Fruit fly (Drosophila melanogaster) whole organism, embryonic: ENCODE data around the gene RpS17.

Source experiments
- Adf1 ChIP-seq: fragments of 200-800 bp; sonication (Bioruptor generic); IDR thresholded peaks from 2 replicates; pipeline ENCODE4 v1.3.6; 2022; ENCODE audit warnings: missing biosample characterization, missing genetic modification characterization
- CG12071 ChIP-seq: fragments of 200-800 bp; sonication (Bioruptor generic); optimal IDR thresholded peaks from 3 replicates; lab custom pipeline; 2018; ENCODE audit warnings: missing biosample characterization, mild to moderate bottlenecking, missing genetic modification characterization
- CG12391 ChIP-seq: fragments of 200-800 bp; sonication (Bioruptor generic); optimal IDR thresholded peaks from 3 replicates; lab custom pipeline; 2018; ENCODE audit warnings: missing biosample characterization, mild to moderate bottlenecking, missing genetic modification characterization, moderate library complexity
- CG13424 ChIP-seq: fragments of 200-800 bp; sonication (Bioruptor generic); optimal IDR thresholded peaks from 2 replicates; lab custom pipeline; 2019; ENCODE audit warnings: missing biosample characterization, mild to moderate bottlenecking, missing genetic modification characterization, moderate library complexity
- CG14710 ChIP-seq: fragments of 200-800 bp; sonication (Bioruptor generic); optimal IDR thresholded peaks from 3 replicates; lab custom pipeline; 2019; ENCODE audit warnings: missing biosample characterization, mild to moderate bottlenecking, missing genetic modification characterization, moderate library complexity
- CG17385 ChIP-seq: fragments of 200-800 bp; sonication (Bioruptor generic); optimal IDR thresholded peaks from 3 replicates; lab custom pipeline; 2018; ENCODE audit warnings: missing biosample characterization, mild to moderate bottlenecking, missing genetic modification characterization
- CG18599 ChIP-seq: fragments of 200-800 bp; sonication (Bioruptor generic); optimal IDR thresholded peaks from 3 replicates; lab custom pipeline; 2017; ENCODE audit warnings: missing biosample characterization, missing genetic modification characterization, mild to moderate bottlenecking, moderate library complexity, missing genetic modification reagents
- CG34422 ChIP-seq: fragments of 200-800 bp; sonication (Bioruptor generic); IDR thresholded peaks from 3 replicates; pipeline ENCODE4 v1.3.6; 2022; ENCODE audit warnings: missing biosample characterization, missing genetic modification characterization
- CG6175 ChIP-seq: fragments of 200-800 bp; sonication (Bioruptor generic); IDR thresholded peaks from 3 replicates; pipeline ENCODE4 v1.3.6; 2022; ENCODE audit warnings: missing biosample characterization, missing genetic modification characterization
- CG7556 ChIP-seq: fragments of 200-800 bp; sonication (Bioruptor generic); optimal IDR thresholded peaks from 2 replicates; lab custom pipeline; 2017; ENCODE audit warnings: missing biosample characterization, mild to moderate bottlenecking, missing genetic modification characterization
- CG9797 ChIP-seq: fragments of 200-800 bp; sonication (Bioruptor generic); optimal IDR thresholded peaks from 3 replicates; lab custom pipeline; 2018; ENCODE audit warnings: missing biosample characterization, mild to moderate bottlenecking, missing genetic modification characterization
- CG9876 ChIP-seq: fragments of 200-800 bp; sonication (Bioruptor generic); optimal IDR thresholded peaks from 2 replicates; lab custom pipeline; 2016; ENCODE audit warnings: missing biosample characterization, missing genetic modification characterization
- Dip2 ChIP-seq: fragments of 200-800 bp; sonication (Bioruptor generic); IDR thresholded peaks from 2 replicates; pipeline ENCODE4 v1.3.6; 2022; ENCODE audit warnings: missing biosample characterization, missing genetic modification characterization
- E2f2 ChIP-seq: fragments of 200-800 bp; sonication (Bioruptor generic); IDR thresholded peaks from 2 replicates; pipeline ENCODE4 v1.3.6; 2022; ENCODE audit warnings: missing biosample characterization, missing genetic modification characterization
- Fer2 ChIP-seq: fragments of 200-800 bp; sonication (Bioruptor generic); optimal IDR thresholded peaks from 2 replicates; lab custom pipeline; 2018; ENCODE audit warnings: missing biosample characterization, mild to moderate bottlenecking, missing genetic modification characterization, moderate library complexity
- GATAe ChIP-seq: fragments of 200-800 bp; sonication (Bioruptor generic); conservative IDR thresholded peaks from 2 replicates; pipeline ENCODE4 v1.3.6; 2022; ENCODE audit warnings: missing biosample characterization, missing genetic modification characterization
- HLH4C ChIP-seq: fragments of 200-800 bp; sonication (Bioruptor generic); IDR thresholded peaks from 3 replicates; pipeline ENCODE4 v1.3.6; 2022; ENCODE audit warnings: missing biosample characterization, missing genetic modification characterization; ENCODE audit not compliant: partially characterized antibody
- Med ChIP-seq: fragments of 200-800 bp; sonication (Bioruptor generic); peaks from one replicate; lab custom pipeline; 2016; ENCODE audit warnings: missing biosample characterization, missing genetic modification characterization, mild to moderate bottlenecking, inconsistent platforms, moderate library complexity
- PHDP ChIP-seq: fragments of 200-800 bp; sonication (Bioruptor generic); optimal IDR thresholded peaks from 3 replicates; lab custom pipeline; 2018; ENCODE audit warnings: missing biosample characterization, mild to moderate bottlenecking, missing genetic modification characterization, moderate library complexity
- Rfx ChIP-seq: fragments of 200-800 bp; sonication (Bioruptor generic); IDR thresholded peaks from 2 replicates; pipeline ENCODE4 v1.3.6; 2022; ENCODE audit warnings: missing biosample characterization, missing genetic modification characterization
- Sox102F ChIP-seq: fragments of 200-800 bp; sonication (Bioruptor generic); optimal IDR thresholded peaks from 2 replicates; lab custom pipeline; 2018; ENCODE audit warnings: missing biosample characterization, mild to moderate bottlenecking, missing genetic modification characterization, moderate library complexity
- Vsx1 ChIP-seq: fragments of 200-800 bp; sonication (Bioruptor generic); optimal IDR thresholded peaks from 2 replicates; lab custom pipeline; 2017; ENCODE audit warnings: missing biosample characterization, mild to moderate bottlenecking, missing genetic modification characterization, missing genetic modification reagents
- al ChIP-seq: fragments of 200-800 bp; sonication (Bioruptor generic); IDR thresholded peaks from 2 replicates; pipeline ENCODE4 v1.3.6; 2022; ENCODE audit warnings: missing biosample characterization, missing genetic modification characterization
- ash1 ChIP-seq: fragments of 200-800 bp; sonication (Bioruptor generic); optimal IDR thresholded peaks from 2 replicates; lab custom pipeline; 2018; ENCODE audit warnings: missing biosample characterization, mild to moderate bottlenecking, missing genetic modification characterization
- dmrt99B ChIP-seq: fragments of 200-800 bp; sonication (Bioruptor generic); optimal IDR thresholded peaks from 2 replicates; lab custom pipeline; 2018; ENCODE audit warnings: missing biosample characterization, mild to moderate bottlenecking, missing genetic modification characterization, moderate library complexity
- dysf ChIP-seq: fragments of 200-800 bp; sonication (Bioruptor generic); IDR thresholded peaks from 3 replicates; pipeline ENCODE4 v1.3.6; 2022; ENCODE audit warnings: missing biosample characterization, missing genetic modification characterization
- ewg ChIP-seq: fragments of 200-800 bp; sonication (Bioruptor generic); optimal IDR thresholded peaks from 3 replicates; lab custom pipeline; 2017; ENCODE audit warnings: mild to moderate bottlenecking, missing biosample characterization, missing genetic modification reagents, missing genetic modification characterization
- exex ChIP-seq: fragments of 200-800 bp; sonication (Bioruptor generic); optimal IDR thresholded peaks from 4 replicates; lab custom pipeline; 2018; ENCODE audit warnings: missing biosample characterization, mild to moderate bottlenecking, missing genetic modification characterization, moderate library complexity
- gem ChIP-seq: fragments of 200-800 bp; sonication (Bioruptor generic); optimal IDR thresholded peaks from 2 replicates; lab custom pipeline; 2019; ENCODE audit warnings: missing biosample characterization, mild to moderate bottlenecking, missing genetic modification characterization, moderate library complexity
- gfzf ChIP-seq: fragments of 200-800 bp; sonication (Bioruptor generic); optimal IDR thresholded peaks from 2 replicates; lab custom pipeline; 2016; ENCODE audit warnings: missing biosample characterization, mild to moderate bottlenecking, missing genetic modification characterization, moderate library complexity
- h ChIP-seq: fragments of >200 bp; optimal IDR thresholded peaks from 2 replicates; lab custom pipeline; 2017
- jigr1 ChIP-seq: fragments of 200-800 bp; sonication (Bioruptor generic); IDR thresholded peaks from 3 replicates; pipeline ENCODE4 v1.3.6; 2022; ENCODE audit warnings: missing biosample characterization, missing genetic modification characterization
- jing ChIP-seq: fragments of 200-800 bp; sonication (Bioruptor generic); optimal IDR thresholded peaks from 2 replicates; lab custom pipeline; 2018; ENCODE audit warnings: missing biosample characterization, mild to moderate bottlenecking, missing genetic modification characterization
- kni ChIP-seq: fragments of 200-800 bp; sonication (Bioruptor generic); optimal IDR thresholded peaks from 3 replicates; lab custom pipeline; 2017; ENCODE audit warnings: mild to moderate bottlenecking, missing biosample characterization, missing genetic modification reagents, missing genetic modification characterization
- mam ChIP-seq: fragments of 200-800 bp; sonication (Bioruptor generic); optimal IDR thresholded peaks from 3 replicates; lab custom pipeline; 2016; ENCODE audit warnings: missing biosample characterization, missing genetic modification characterization
- nom ChIP-seq: fragments of 200-800 bp; sonication (Bioruptor generic); optimal IDR thresholded peaks from 2 replicates; lab custom pipeline; 2017; ENCODE audit warnings: missing biosample characterization, missing genetic modification characterization, mild to moderate bottlenecking, moderate library complexity, missing genetic modification reagents
- peb ChIP-seq: fragments of 200-800 bp; sonication (Bioruptor generic); IDR thresholded peaks from 2 replicates; pipeline ENCODE4 v1.3.6; 2022; ENCODE audit warnings: missing biosample characterization, missing genetic modification characterization
- ro ChIP-seq: fragments of 200-800 bp; sonication (Bioruptor generic); IDR thresholded peaks from 2 replicates; pipeline ENCODE4 v1.3.6; 2022; ENCODE audit warnings: missing biosample characterization, missing genetic modification characterization
- sens ChIP-seq: fragments of 200-800 bp; sonication (Bioruptor generic); peaks from one replicate; lab custom pipeline; 2016; ENCODE audit warnings: missing biosample characterization, missing genetic modification characterization
- sens-2 ChIP-seq: fragments of 200-800 bp; sonication (Bioruptor generic); IDR thresholded peaks from 2 replicates; pipeline ENCODE4 v1.3.6; 2022; ENCODE audit warnings: missing biosample characterization, missing genetic modification characterization
- slbo ChIP-seq: fragments of 200-800 bp; sonication (Bioruptor generic); IDR thresholded peaks from 2 replicates; pipeline ENCODE4 v1.3.6; 2022; ENCODE audit warnings: missing biosample characterization, missing genetic modification characterization
- sr ChIP-seq: fragments of 200-800 bp; sonication (Bioruptor generic); IDR thresholded peaks from 3 replicates; pipeline ENCODE4 v1.3.6; 2022; ENCODE audit warnings: missing biosample characterization, missing genetic modification characterization
- stwl ChIP-seq: fragments of 200-800 bp; sonication (Bioruptor generic); optimal IDR thresholded peaks from 3 replicates; lab custom pipeline; 2018; ENCODE audit warnings: missing biosample characterization, mild to moderate bottlenecking, missing genetic modification characterization, moderate library complexity
- vvl ChIP-seq: fragments of 200-800 bp; sonication (Bioruptor generic); IDR thresholded peaks from 2 replicates; pipeline ENCODE4 v1.3.6; 2022; ENCODE audit warnings: missing biosample characterization, missing genetic modification characterization

Gene RpS17

DNA sequence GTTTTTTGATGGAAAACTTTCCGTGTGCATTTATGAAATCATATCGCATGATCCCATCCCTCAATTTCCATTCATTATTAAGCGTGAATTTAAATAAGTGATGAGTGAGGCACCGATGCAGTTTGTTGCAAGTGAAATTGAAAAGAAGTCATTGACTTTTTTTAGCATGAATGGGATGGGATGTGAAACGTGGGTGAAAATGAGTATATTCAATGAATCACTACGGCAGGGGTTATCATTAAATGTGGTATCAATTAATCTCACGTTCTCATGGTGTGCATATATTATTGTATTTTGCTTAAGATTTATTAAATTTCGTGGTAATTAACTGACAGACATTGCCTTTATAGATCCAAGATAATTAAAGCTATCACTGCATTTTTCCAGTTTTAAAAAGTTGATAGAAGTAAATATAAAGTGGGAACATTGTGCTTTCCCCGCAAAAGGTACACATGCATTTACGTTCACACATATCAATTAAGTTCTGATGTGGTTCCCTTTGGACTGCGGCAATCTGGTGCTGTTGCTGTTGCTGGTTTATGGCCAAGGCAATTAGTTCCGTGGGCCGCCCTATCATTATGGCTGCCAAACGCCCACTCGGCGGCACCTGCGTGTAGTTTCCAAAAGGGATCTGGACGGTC lies 38.2 kb downstream of the RpS17 start:
- TF ChIP-seq Dip2 (GFP tag; lab: Robert Waterston, UW) (no peak), CG7556 (GFP tag; lab: Kevin White, UChicago) (no peak), ro (GFP tag; lab: Robert Waterston, UW) (no peak), sens (peak; percentile 62), Fer2 (tag; lab: Kevin White, UChicago) (no peak), exex (tag; lab: Kevin White, UChicago) (peak; percentile 19), CG13424 (tag; lab: Kevin White, UChicago) (no peak)
- TF ChIP-seq, all 482 proteins: peak for 2

DNA sequence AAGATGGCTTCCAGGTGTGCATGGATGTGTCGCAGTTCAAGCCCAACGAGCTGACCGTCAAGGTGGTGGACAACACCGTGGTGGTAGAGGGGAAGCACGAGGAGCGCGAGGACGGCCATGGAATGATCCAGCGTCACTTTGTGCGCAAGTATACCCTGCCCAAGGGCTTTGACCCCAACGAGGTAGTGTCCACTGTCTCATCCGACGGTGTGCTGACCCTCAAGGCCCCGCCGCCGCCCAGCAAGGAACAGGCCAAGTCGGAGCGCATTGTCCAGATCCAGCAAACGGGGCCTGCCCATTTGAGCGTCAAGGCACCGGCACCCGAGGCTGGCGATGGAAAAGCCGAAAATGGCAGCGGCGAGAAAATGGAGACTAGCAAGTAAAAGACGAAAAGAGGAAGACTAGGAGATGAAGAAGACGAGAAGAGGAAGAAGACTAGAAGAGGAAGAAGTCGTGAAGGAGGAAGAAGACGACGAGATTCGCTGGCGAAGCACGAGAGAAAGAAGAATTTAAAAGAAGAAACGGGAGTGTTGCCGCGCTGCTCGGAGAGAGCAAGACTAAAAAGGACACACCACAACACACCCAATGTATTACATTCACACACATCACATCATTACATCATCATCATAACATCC lies 45.1 kb downstream of the RpS17 start:
- TF ChIP-seq mam (GFP tag; lab: Kevin White, UChicago) (no peak), slbo (GFP tag; lab: Robert Waterston, UW) (0 out of 2 replicates have a peak, but pooled peaks have one; percentile 16), CG9876 (GFP tag; lab: Kevin White, UChicago) (no peak), Med (peak; percentile 44), vvl (GFP tag; lab: Robert Waterston, UW) (0 out of 2 replicates have a peak, but pooled peaks have one; percentile 9), Vsx1 (GFP tag; lab: Kevin White, UChicago) (no peak), CG34422 (GFP tag; lab: Robert Waterston, UW) (no peak), kni (peak; percentile 53), CG17385 (GFP tag; lab: Kevin White, UChicago) (peak; percentile 59)

DNA sequence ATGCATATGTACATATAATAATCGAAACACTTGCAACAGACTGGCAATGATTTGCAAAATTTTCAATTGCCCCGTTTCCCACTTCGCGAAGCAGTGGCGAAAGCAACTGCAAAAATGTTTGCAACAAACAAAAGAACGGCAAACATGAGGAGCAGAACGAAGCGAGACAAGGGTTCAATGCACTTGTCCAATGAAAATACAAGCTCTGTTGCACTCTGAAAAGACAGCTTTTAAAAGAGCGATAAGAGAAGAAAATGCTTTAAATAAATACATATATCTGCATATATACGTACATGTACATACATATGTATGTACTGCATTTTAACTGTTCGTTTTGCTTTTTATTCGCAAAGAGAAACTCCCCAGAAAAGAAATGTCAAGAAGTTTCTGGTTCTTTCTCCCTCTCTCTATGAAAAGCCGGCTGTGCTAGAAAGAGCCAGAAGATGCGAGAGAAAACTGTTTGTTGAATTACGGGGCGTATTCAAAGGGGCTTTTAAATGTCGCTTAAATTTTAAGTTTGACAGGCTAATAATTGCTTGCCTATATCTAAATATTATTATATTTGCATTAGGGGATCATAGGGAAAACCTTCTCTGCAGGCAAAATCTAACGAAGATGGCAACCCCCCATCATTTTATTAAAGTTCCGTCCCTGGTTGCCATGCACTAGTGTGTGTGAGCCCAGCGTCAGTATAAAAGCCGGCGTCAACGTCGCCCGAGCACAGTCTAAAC lies 46.1 kb downstream of the RpS17 start, which contains the start of gene Hsp27:
TSS of gene Hsp27 (plus strand) at position 719 of the 731 bp plus-strand sequence.
- TF ChIP-seq stwl (tag; lab: Kevin White, UChicago) (peak; percentile 65), sr (GFP tag; lab: Robert Waterston, UW) (peak; percentile 97), HLH4C (GFP tag; lab: Robert Waterston, UW) (no peak), gfzf (GFP tag; lab: Kevin White, UChicago) (no peak), jing (GFP tag; lab: Kevin White, UChicago) (peak; percentile 96), al (GFP tag; lab: Robert Waterston, UW) (peak; percentile 98), h (no peak), GATAe (peak; percentile 92), PHDP (tag; lab: Kevin White, UChicago) (peak; percentile 98), gem (tag; lab: Kevin White, UChicago) (peak; percentile 99), CG12391 (tag; lab: Kevin White, UChicago) (peak; percentile 98), kni (no peak), Sox102F (GFP tag; lab: Kevin White, UChicago) (peak; percentile 99), peb (GFP tag; lab: Robert Waterston, UW) (peak; percentile 98), ewg (GFP tag; lab: Kevin White, UChicago) (peak; percentile 97), Adf1 (GFP tag; lab: Robert Waterston, UW) (peak; percentile 87), CG9797 (GFP tag; lab: Kevin White, UChicago) (peak; percentile 50), CG14710 (tag; lab: Kevin White, UChicago) (peak; percentile 97), nom (peak; percentile 98), E2f2 (GFP tag; lab: Robert Waterston, UW) (peak; percentile 84), CG18599 (peak; percentile 98), CG6175 (GFP tag; lab: Robert Waterston, UW) (peak; percentile 97), dysf (GFP tag; lab: Robert Waterston, UW) (peak; percentile 99), sens-2 (GFP tag; lab: Robert Waterston, UW) (peak; percentile 97), CG17385 (GFP tag; lab: Kevin White, UChicago) (peak; percentile 94), jigr1 (GFP tag; lab: Robert Waterston, UW) (peak; percentile 98), ash1 (peak; percentile 78), CG12071 (GFP tag; lab: Kevin White, UChicago) (peak; percentile 97), Rfx (GFP tag; lab: Robert Waterston, UW) (peak; percentile 99), dmrt99B (peak; percentile 99)
